Worm (Caenorhabditis elegans): ENCODE data around the gene utx-1.

utx-1 gene

ce11 chrX:8549026-8549425, 7.9 kb upstream of the utx-1 start, which contains the start of gene D2021.4:
TSS of gene D2021.4 (minus strand) at chrX:8549073.
- no peak for TF ChIP-seq fax-1 (tag; optimal IDR thresholded peaks at IDR 0.05)
- TF ChIP-seq unc-3 (GFP tag; conservative IDR thresholded peaks at IDR 0.05): no peak
- no peak for TF ChIP-seq unc-3 (tag; optimal IDR thresholded peaks at IDR 0.05)
- TF ChIP-seq C08G9.2 (tag; optimal IDR thresholded peaks at IDR 0.05): no peak
- TF ChIP-seq pqm-1 (tag; optimal IDR thresholded peaks at IDR 0.05): no peak
- TF ChIP-seq elt-2 (tag; optimal IDR thresholded peaks at IDR 0.05): peak; percentile 31
- TF ChIP-seq fkh-6 (tag; optimal IDR thresholded peaks at IDR 0.05): no peak

ce11 chrX:8550099-8550498, 6.8 kb upstream of the utx-1 start:
- TF ChIP-seq ceh-31 (tag; optimal IDR thresholded peaks at IDR 0.05) (peak; percentile 14), npax-4 (tag; optimal IDR thresholded peaks at IDR 0.05) (no peak), ceh-18 (tag; optimal IDR thresholded peaks at IDR 0.05) (peak; percentile 43), pax-1 (tag; optimal IDR thresholded peaks at IDR 0.05) (no peak)

ce11 chrX:8551687-8552327, 5.1 kb upstream of the utx-1 start, which contains the start of gene dhhc-14:
TSS of gene dhhc-14 (plus strand) at chrX:8552277.
- TF ChIP-seq hlh-15 (tag; optimal IDR thresholded peaks at IDR 0.05) (no peak), sdc-2 (tag; optimal IDR thresholded peaks at IDR 0.05) (peak; percentile 63), Y22D7AL.16 (tag; optimal IDR thresholded peaks at IDR 0.05) (no peak), unc-42 (tag; optimal IDR thresholded peaks at IDR 0.05) (peak; percentile 74), ceh-24 (tag; optimal IDR thresholded peaks at IDR 0.05) (no peak), ceh-9 (tag; optimal IDR thresholded peaks at IDR 0.05) (no peak), ceh-2 (tag; optimal IDR thresholded peaks at IDR 0.05) (peak; percentile 47), pax-1 (tag; optimal IDR thresholded peaks at IDR 0.05) (peak; percentile 28), pag-3 (tag; optimal IDR thresholded peaks at IDR 0.05; ENCODE audit: borderline replicate concordance) (no peak), zip-5 (tag; optimal IDR thresholded peaks at IDR 0.05) (no peak), ceh-22 (tag; optimal IDR thresholded peaks at IDR 0.05) (no peak), K02D7.2 (tag; optimal IDR thresholded peaks at IDR 0.05) (no peak), tbx-7 (tag; optimal IDR thresholded peaks at IDR 0.05) (peak; percentile 10), madf-2 (tag; optimal IDR thresholded peaks at IDR 0.05) (peak; percentile 16), ceh-6 (GFP tag; optimal IDR thresholded peaks at IDR 0.05) (no peak), gmeb-2 (tag; optimal IDR thresholded peaks at IDR 0.05) (no peak), hlh-30 (tag; optimal IDR thresholded peaks at IDR 0.05; ENCODE audit: insufficient read depth) (peak; percentile 64), ceh-18 (tag; optimal IDR thresholded peaks at IDR 0.05) (peak; percentile 74), nhr-232 (tag; optimal IDR thresholded peaks at IDR 0.05) (no peak), C08G9.2 (tag; optimal IDR thresholded peaks at IDR 0.05) (peak; percentile 1), syd-9 (tag; optimal IDR thresholded peaks at IDR 0.05) (peak; percentile 17), odd-2 (tag; optimal IDR thresholded peaks at IDR 0.05) (no peak), ceh-34 (tag; optimal IDR thresholded peaks at IDR 0.05) (peak; percentile 41), dmd-4 (tag; optimal IDR thresholded peaks at IDR 0.05; ENCODE audit: borderline replicate concordance) (no peak), tbx-2 (tag; optimal IDR thresholded peaks at IDR 0.05) (peak; percentile 79), ets-4 (tag; optimal IDR thresholded peaks at IDR 0.05) (no peak), ceh-48 (tag; optimal IDR thresholded peaks at IDR 0.05) (no peak), unc-55 (GFP tag; optimal IDR thresholded peaks at IDR 0.05) (peak; percentile 31), ama-1 (optimal IDR thresholded peaks at IDR 0.05) (no peak), pqm-1 (tag; optimal IDR thresholded peaks at IDR 0.05) (no peak), nfya-1 (tag; optimal IDR thresholded peaks at IDR 0.05) (peak; percentile 70), K09A11.1 (tag; optimal IDR thresholded peaks at IDR 0.05; ENCODE audit: insufficient read depth) (no peak), ref-2 (tag; optimal IDR thresholded peaks at IDR 0.05) (peak; percentile 61), ztf-16 (tag; optimal IDR thresholded peaks at IDR 0.05) (no peak), lin-11 (tag; optimal IDR thresholded peaks at IDR 0.05) (no peak), elt-2 (tag; optimal IDR thresholded peaks at IDR 0.05) (peak; percentile 47), rnt-1 (tag; optimal IDR thresholded peaks at IDR 0.05) (peak; percentile 26), ceh-19 (GFP tag; optimal IDR thresholded peaks at IDR 0.05) (no peak), ceh-31 (tag; optimal IDR thresholded peaks at IDR 0.05) (peak; percentile 77)
